Worm (Caenorhabditis elegans) whole organism, young adult: ENCODE data around the gene hrg-7.

Source experiments
- B0019.2 ChIP-seq: fragments of 200-800 bp; sonication (Bioruptor generic); conservative IDR thresholded peaks from 2 replicates; pipeline ENCODE4 v1.3.6; 2022; ENCODE audit warnings: missing genetic modification reagents, missing genetic modification characterization, missing compliant biosample characterization
- B0261.1 ChIP-seq: sonication (generic microtip); optimal IDR thresholded peaks from 2 replicates; lab custom pipeline; 2016; ENCODE audit warnings: mild to moderate bottlenecking, missing genetic modification characterization, moderate library complexity, missing compliant biosample characterization
- B0336.3 ChIP-seq: fragments of 200-800 bp; sonication (Bioruptor generic); IDR thresholded peaks from 2 replicates; pipeline ENCODE4 v1.3.6; 2022; ENCODE audit warnings: missing genetic modification characterization, missing compliant biosample characterization
- F23B12.7 ChIP-seq: sonication (generic microtip); optimal IDR thresholded peaks from 2 replicates; lab custom pipeline; 2017; ENCODE audit warnings: missing genetic modification characterization, mild to moderate bottlenecking, missing compliant biosample characterization, antibody characterized with exemption, moderate library complexity; ENCODE audit not compliant: insufficient read depth
- F33H1.4 ChIP-seq: fragments of 200-800 bp; sonication (Bioruptor generic); IDR thresholded peaks from 2 replicates; pipeline ENCODE4 v1.3.6; 2022; ENCODE audit warnings: missing genetic modification reagents, missing genetic modification characterization, missing compliant biosample characterization
- F55B11.4 ChIP-seq: sonication (generic microtip); optimal IDR thresholded peaks from 2 replicates; lab custom pipeline; 2016; ENCODE audit warnings: missing compliant biosample characterization, missing genetic modification characterization, borderline replicate concordance; ENCODE audit not compliant: insufficient read depth
- T07F8.4 ChIP-seq: sonication (generic microtip); optimal IDR thresholded peaks from 2 replicates; lab custom pipeline; 2016; ENCODE audit warnings: mild to moderate bottlenecking, missing genetic modification characterization, moderate library complexity, missing compliant biosample characterization
- Y53G8AR.9 ChIP-seq: fragments of 200-800 bp; sonication (Bioruptor generic); conservative IDR thresholded peaks from 2 replicates; pipeline ENCODE4 v1.3.6; 2022; ENCODE audit warnings: missing genetic modification reagents, missing genetic modification characterization, missing compliant biosample characterization
- akir-1 ChIP-seq: fragments of 200-800 bp; sonication (Bioruptor generic); optimal IDR thresholded peaks from 2 replicates; lab custom pipeline; 2018; ENCODE audit warnings: mild to moderate bottlenecking, missing genetic modification characterization, moderate library complexity, missing compliant biosample characterization
- ama-1 ChIP-seq, 3 experiments: fragments of 150-350 bp in 1 of 3; sonication (generic microtip) in 2 of 3; optimal IDR thresholded peaks; 2 replicates each; lab custom pipeline; 2014 to 2018; ENCODE audit warnings: missing biosample characterization in 2 of 3, missing genetic modification characterization in 2 of 3, missing genetic modification reagents in 2 of 3
- aptf-2 ChIP-seq: fragments of 200-800 bp; sonication (Bioruptor generic); conservative IDR thresholded peaks from 2 replicates; pipeline ENCODE4 v1.3.6; 2022; ENCODE audit warnings: missing genetic modification reagents, missing genetic modification characterization, missing compliant biosample characterization
- aptf-3 ChIP-seq: fragments of 200-800 bp; sonication (Bioruptor generic); IDR thresholded peaks from 2 replicates; pipeline ENCODE4 v1.3.6; 2022; ENCODE audit warnings: missing genetic modification characterization, missing compliant biosample characterization
- atf-7 ChIP-seq: sonication (generic microtip); optimal IDR thresholded peaks from 2 replicates; lab custom pipeline; 2017; ENCODE audit warnings: mild to moderate bottlenecking, missing genetic modification characterization, missing compliant biosample characterization
- athp-1 ChIP-seq: sonication (generic microtip); optimal IDR thresholded peaks from 2 replicates; lab custom pipeline; 2017; ENCODE audit warnings: mild to moderate bottlenecking, missing genetic modification characterization, missing compliant biosample characterization
- attf-3 ChIP-seq: fragments of 200-800 bp; sonication (Bioruptor generic); conservative IDR thresholded peaks from 2 replicates; pipeline ENCODE4 v1.3.6; 2022; ENCODE audit warnings: missing genetic modification reagents, missing genetic modification characterization, missing compliant biosample characterization
- attf-6 ChIP-seq: fragments of 200-800 bp; sonication (Bioruptor generic); IDR thresholded peaks from 2 replicates; pipeline ENCODE4 v1.3.6; 2022; ENCODE audit warnings: missing genetic modification reagents, missing genetic modification characterization, missing compliant biosample characterization
- cebp-1 ChIP-seq, 2 experiments: fragments of 200-800 bp in 1 of 2; sonication (Bioruptor generic) in 1 of 2; sonication (generic microtip) in 1 of 2; IDR thresholded peaks in 1 of 2; optimal IDR thresholded peaks in 1 of 2; 2 replicates each; pipeline versions ENCODE4 v1.3.6 to Lab custom; 2017 to 2022; ENCODE audit warnings: missing compliant biosample characterization in 2 of 2, missing genetic modification characterization in 2 of 2, mild to moderate bottlenecking in 1 of 2, missing genetic modification reagents in 1 of 2, moderate library complexity in 1 of 2
- ceh-27 ChIP-seq: fragments of 200-800 bp; sonication (Bioruptor generic); optimal IDR thresholded peaks from 2 replicates; lab custom pipeline; 2018; ENCODE audit warnings: mild to moderate bottlenecking, missing genetic modification characterization, moderate library complexity, missing compliant biosample characterization
- dox-1 ChIP-seq: fragments of 200-800 bp; sonication (Bioruptor generic); IDR thresholded peaks from 2 replicates; pipeline ENCODE4 v1.3.6; 2022; ENCODE audit warnings: missing genetic modification reagents, missing genetic modification characterization, missing compliant biosample characterization
- dpl-1 ChIP-seq: fragments of 150-350 bp; optimal IDR thresholded peaks from 2 replicates; lab custom pipeline; 2014; ENCODE audit warnings: missing biosample characterization, missing genetic modification reagents, missing genetic modification characterization
- efl-1 ChIP-seq: fragments of 150-350 bp; optimal IDR thresholded peaks from 2 replicates; lab custom pipeline; 2014; ENCODE audit warnings: missing biosample characterization, missing genetic modification reagents, missing genetic modification characterization
- egl-18 ChIP-seq: fragments of 200-800 bp; sonication (Bioruptor generic); IDR thresholded peaks from 2 replicates; pipeline ENCODE4 v1.3.6; 2022; ENCODE audit warnings: missing genetic modification reagents, missing genetic modification characterization, missing compliant biosample characterization
- egrh-3 ChIP-seq: fragments of 200-800 bp; sonication (Bioruptor generic); IDR thresholded peaks from 2 replicates; pipeline ENCODE4 v1.3.6; 2022; ENCODE audit warnings: missing genetic modification reagents, missing genetic modification characterization, missing compliant biosample characterization
- ekl-4 ChIP-seq: fragments of 200-800 bp; sonication (Bioruptor generic); IDR thresholded peaks from 2 replicates; pipeline ENCODE4 v1.3.6; 2022; ENCODE audit warnings: missing genetic modification reagents, missing genetic modification characterization, missing compliant biosample characterization
- fkh-3 ChIP-seq: sonication (generic microtip); optimal IDR thresholded peaks from 2 replicates; lab custom pipeline; 2016; ENCODE audit warnings: mild to moderate bottlenecking, missing genetic modification characterization, missing compliant biosample characterization
- hlh-12 ChIP-seq: sonication (generic microtip); optimal IDR thresholded peaks from 2 replicates; lab custom pipeline; 2016; ENCODE audit warnings: missing genetic modification characterization, missing compliant biosample characterization
- hmg-20 ChIP-seq: fragments of 200-800 bp; sonication (Bioruptor generic); IDR thresholded peaks from 2 replicates; pipeline ENCODE4 v1.3.6; 2022; ENCODE audit warnings: missing genetic modification reagents, missing genetic modification characterization, missing compliant biosample characterization
- hsf-1 ChIP-seq: fragments of 200-800 bp; sonication (Bioruptor generic); IDR thresholded peaks from 2 replicates; pipeline ENCODE4 v1.3.6; 2022; ENCODE audit warnings: missing genetic modification reagents, missing genetic modification characterization, missing compliant biosample characterization
- let-526 ChIP-seq: fragments of 200-800 bp; sonication (Bioruptor generic); IDR thresholded peaks from 2 replicates; pipeline ENCODE4 v1.3.6; 2022; ENCODE audit warnings: missing genetic modification reagents, missing genetic modification characterization, missing compliant biosample characterization
- lin-35 ChIP-seq, 3 experiments: fragments of 150-350 bp in 2 of 3; sonication (generic microtip) in 1 of 3; optimal IDR thresholded peaks; 2 replicates each; lab custom pipeline; 2014 to 2018; ENCODE audit warnings: missing biosample characterization in 3 of 3, missing genetic modification characterization in 3 of 3, missing genetic modification reagents in 3 of 3
- lin-40 ChIP-seq: sonication (generic microtip); optimal IDR thresholded peaks from 2 replicates; lab custom pipeline; 2016; ENCODE audit warnings: missing genetic modification characterization, mild to moderate bottlenecking, missing compliant biosample characterization, missing genotype, missing genetic modification reagents
- madf-3 ChIP-seq: fragments of 200-800 bp; sonication (Bioruptor generic); IDR thresholded peaks from 2 replicates; pipeline ENCODE4 v1.3.6; 2022; ENCODE audit warnings: missing genetic modification reagents, missing genetic modification characterization, missing compliant biosample characterization
- mel-28 ChIP-seq: sonication (generic microtip); optimal IDR thresholded peaks from 2 replicates; lab custom pipeline; 2016; ENCODE audit warnings: borderline replicate concordance, mild to moderate bottlenecking, missing genetic modification characterization, missing compliant biosample characterization
- mes-4 ChIP-seq: sonication (generic microtip); optimal IDR thresholded peaks from 2 replicates; lab custom pipeline; 2016; ENCODE audit warnings: missing genotype, missing genetic modification characterization, missing compliant biosample characterization
- nhr-120 ChIP-seq: fragments of 200-800 bp; sonication (Bioruptor generic); IDR thresholded peaks from 2 replicates; pipeline ENCODE4 v1.3.6; 2022; ENCODE audit warnings: missing genetic modification characterization, missing compliant biosample characterization
- nhr-179 ChIP-seq: sonication (generic microtip); optimal IDR thresholded peaks from 2 replicates; lab custom pipeline; 2016; ENCODE audit warnings: mild to moderate bottlenecking, missing genetic modification characterization, missing compliant biosample characterization
- nhr-80 ChIP-seq: sonication (generic microtip); optimal IDR thresholded peaks from 2 replicates; lab custom pipeline; 2016; ENCODE audit warnings: missing genetic modification characterization, missing compliant biosample characterization
- pbrm-1 ChIP-seq: fragments of 200-800 bp; sonication (Bioruptor generic); IDR thresholded peaks from 2 replicates; pipeline ENCODE4 v1.3.6; 2022; ENCODE audit warnings: missing genetic modification reagents, missing genetic modification characterization, missing compliant biosample characterization
- rpc-1 ChIP-seq, 2 experiments: fragments of 150-350 bp in 1 of 2; sonication (generic microtip) in 1 of 2; optimal IDR thresholded peaks; 2 replicates each; lab custom pipeline; 2014 to 2018; ENCODE audit warnings: missing biosample characterization in 1 of 2, missing genetic modification characterization in 1 of 2, missing genetic modification reagents in 1 of 2, missing genotype in 1 of 2
- sea-2 ChIP-seq: fragments of 200-800 bp; sonication (Bioruptor generic); IDR thresholded peaks from 2 replicates; pipeline ENCODE4 v1.3.6; 2022; ENCODE audit warnings: missing genetic modification characterization, missing compliant biosample characterization
- snpc-1.1 ChIP-seq: sonication (generic microtip); optimal IDR thresholded peaks from 2 replicates; lab custom pipeline; 2017; ENCODE audit warnings: missing genetic modification characterization, mild to moderate bottlenecking, missing compliant biosample characterization, antibody characterized with exemption, moderate library complexity, missing genotype, missing genetic modification reagents; ENCODE audit not compliant: insufficient read depth
- somi-1 ChIP-seq: fragments of 200-800 bp; sonication (Bioruptor generic); optimal IDR thresholded peaks from 2 replicates; lab custom pipeline; 2018; ENCODE audit warnings: mild to moderate bottlenecking, missing genetic modification characterization, missing compliant biosample characterization
- tlf-1 ChIP-seq: fragments of 200-800 bp; sonication (Bioruptor generic); optimal IDR thresholded peaks from 2 replicates; lab custom pipeline; 2018; ENCODE audit warnings: mild to moderate bottlenecking, missing genetic modification characterization, missing compliant biosample characterization
- zfh-2 ChIP-seq: fragments of 200-800 bp; sonication (Bioruptor generic); conservative IDR thresholded peaks from 2 replicates; pipeline ENCODE4 v1.3.6; 2022; ENCODE audit warnings: missing genetic modification reagents, missing genetic modification characterization, missing compliant biosample characterization
- ztf-18 ChIP-seq: sonication (generic microtip); optimal IDR thresholded peaks from 2 replicates; lab custom pipeline; 2016; ENCODE audit warnings: missing genotype, mild to moderate bottlenecking, missing genetic modification characterization, missing compliant biosample characterization
- ztf-25 ChIP-seq: fragments of 200-800 bp; sonication (Bioruptor generic); IDR thresholded peaks from 2 replicates; pipeline ENCODE4 v1.3.6; 2022; ENCODE audit warnings: missing genetic modification reagents, missing genetic modification characterization, missing compliant biosample characterization

hrg-7 gene

DNA sequence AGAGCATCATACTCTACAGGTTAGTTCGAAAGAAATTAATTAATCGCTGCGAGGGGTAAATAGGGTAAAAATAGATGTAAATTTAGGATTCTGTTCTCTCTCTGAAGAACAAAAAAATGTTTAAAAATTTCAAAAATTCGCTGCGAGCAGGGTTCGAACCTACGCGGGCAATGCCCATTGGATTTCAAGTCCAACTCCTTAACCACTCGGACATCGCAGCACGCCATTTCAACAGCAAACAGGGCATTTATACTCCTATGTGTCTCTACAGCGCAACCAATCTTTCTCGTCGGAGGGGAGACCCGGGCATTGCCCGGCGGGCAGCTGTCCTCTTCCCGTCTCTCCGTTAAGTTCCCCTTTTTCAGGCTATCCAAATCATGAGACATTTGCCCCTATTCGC, 38.4 kb downstream of the hrg-7 start (continued):
- TF ChIP-seq B0336.3 (GFP tag; lab: Robert Waterston, UW) (no peak), egrh-3 (GFP tag; lab: Robert Waterston, UW) (0 out of 2 replicates have a peak, but pooled peaks have one; percentile 45), madf-3 (GFP tag; lab: Robert Waterston, UW) (no peak), zfh-2 (GFP tag; lab: Robert Waterston, UW) (no peak), attf-6 (GFP tag; lab: Robert Waterston, UW) (no peak), somi-1 (peak; percentile 65), Y53G8AR.9 (GFP tag; lab: Robert Waterston, UW) (no peak), sea-2 (GFP tag; lab: Robert Waterston, UW) (0 out of 2 replicates have a peak, but pooled peaks have one; percentile 45), B0261.1 (tag; lab: Kevin White, UChicago) (peak; percentile 85), nhr-120 (0 out of 2 replicates have a peak, but pooled peaks have one; percentile 61), aptf-3 (0 out of 2 replicates have a peak, but pooled peaks have one; percentile 26), akir-1 (GFP tag; lab: Kevin White, UChicago) (no peak), hsf-1 (GFP tag; lab: Robert Waterston, UW) (no peak; the same call in 1 of the 2 replicates), B0019.2 (GFP tag; lab: Robert Waterston, UW) (no peak), dox-1 (GFP tag; lab: Robert Waterston, UW) (no peak; the same call in 1 of the 2 replicates), athp-1 (tag; lab: Kevin White, UChicago) (peak; percentile 72), mes-4 (tag; lab: Kevin White, UChicago) (peak; percentile 35), nhr-179 (tag; lab: Kevin White, UChicago) (no peak), hmg-20 (GFP tag; lab: Robert Waterston, UW) (peak; percentile 53; the same call in 1 of the 2 replicates), ekl-4 (GFP tag; lab: Robert Waterston, UW) (peak; percentile 68; the same call in 1 of the 2 replicates), F33H1.4 (no peak; the same call in 1 of the 2 replicates), ztf-25 (GFP tag; lab: Robert Waterston, UW) (peak; percentile 85), dpl-1 (no peak), efl-1 (GFP tag; lab: Kevin White, UChicago) (no peak), let-526 (GFP tag; lab: Robert Waterston, UW) (peak; percentile 60; the same call in 1 of the 2 replicates), ceh-27 (GFP tag; lab: Kevin White, UChicago) (peak; percentile 75), lin-40 (tag; lab: Kevin White, UChicago) (peak; percentile 14), ama-1 (optimal IDR thresholded peaks at IDR 0.05; lab: Kevin White, UChicago) (no peak), ama-1 (GFP tag; optimal IDR thresholded peaks at IDR 0.05; lab: Kevin White, UChicago) (peak in 1 of 2 experiments; percentile 76), nhr-80 (tag; lab: Kevin White, UChicago) (no peak), attf-3 (GFP tag; lab: Robert Waterston, UW) (peak; percentile 65), fkh-3 (tag; lab: Kevin White, UChicago) (no peak), F23B12.7 (tag; lab: Kevin White, UChicago) (peak; percentile 83), atf-7 (tag; lab: Kevin White, UChicago) (peak; percentile 4), pbrm-1 (peak; percentile 81), mel-28 (tag; lab: Kevin White, UChicago) (peak; percentile 17), ztf-18 (peak; percentile 79), T07F8.4 (peak; percentile 71), cebp-1 (GFP tag; IDR thresholded peaks at IDR 0.05; lab: Robert Waterston, UW) (0 out of 2 replicates have a peak, but pooled peaks have one; percentile 60), cebp-1 (tag; optimal IDR thresholded peaks at IDR 0.05; lab: Kevin White, UChicago) (no peak), egl-18 (GFP tag; lab: Robert Waterston, UW) (no peak), rpc-1 (optimal IDR thresholded peaks at IDR 0.05; lab: Kevin White, UChicago) (peak; percentile 87), rpc-1 (tag; optimal IDR thresholded peaks at IDR 0.05; lab: Kevin White, UChicago) (peak; percentile 89), aptf-2 (peak; percentile 64; the same call in 1 of the 2 replicates), F55B11.4 (tag; lab: Kevin White, UChicago) (no peak), lin-35 (GFP tag; optimal IDR thresholded peaks at IDR 0.05; lab: Kevin White, UChicago) (no peak), snpc-1.1 (tag; lab: Kevin White, UChicago) (peak; percentile 2), hlh-12 (peak; percentile 4), tlf-1 (GFP tag; lab: Kevin White, UChicago) (no peak)
